Worm (Caenorhabditis elegans): ENCODE results near the gene sea-2.

Gene sea-2

ce11 chrII:3930478-3931182 lies 19.5 kb upstream of the sea-2 start (continued):
- TF ChIP-seq aly-2 (tag; optimal IDR thresholded peaks at IDR 0.05) (no peak), nfya-1 (tag; optimal IDR thresholded peaks at IDR 0.05; ENCODE audit: insufficient read depth) (peak; percentile 99), daf-12 (tag; optimal IDR thresholded peaks at IDR 0.05) (no peak), ama-1 (optimal IDR thresholded peaks at IDR 0.05) (no peak), egl-27 (tag; optimal IDR thresholded peaks at IDR 0.05) (no peak), fkh-10 (GFP tag; optimal IDR thresholded peaks at IDR 0.05) (no peak), nhr-12 (tag; optimal IDR thresholded peaks at IDR 0.05) (no peak), nhr-28 (tag; optimal IDR thresholded peaks at IDR 0.05) (no peak), pqm-1 (tag; optimal IDR thresholded peaks at IDR 0.05) (peak; percentile 17), zag-1 (tag; optimal IDR thresholded peaks at IDR 0.05) (no peak), jun-1 (tag; optimal IDR thresholded peaks at IDR 0.05) (no peak), elt-2 (tag; optimal IDR thresholded peaks at IDR 0.05) (peak; percentile 42), ceh-9 (tag; optimal IDR thresholded peaks at IDR 0.05) (no peak), hmg-11 (tag; optimal IDR thresholded peaks at IDR 0.05) (peak; percentile 49), unc-39 (tag; optimal IDR thresholded peaks at IDR 0.05) (no peak)

DNA sequence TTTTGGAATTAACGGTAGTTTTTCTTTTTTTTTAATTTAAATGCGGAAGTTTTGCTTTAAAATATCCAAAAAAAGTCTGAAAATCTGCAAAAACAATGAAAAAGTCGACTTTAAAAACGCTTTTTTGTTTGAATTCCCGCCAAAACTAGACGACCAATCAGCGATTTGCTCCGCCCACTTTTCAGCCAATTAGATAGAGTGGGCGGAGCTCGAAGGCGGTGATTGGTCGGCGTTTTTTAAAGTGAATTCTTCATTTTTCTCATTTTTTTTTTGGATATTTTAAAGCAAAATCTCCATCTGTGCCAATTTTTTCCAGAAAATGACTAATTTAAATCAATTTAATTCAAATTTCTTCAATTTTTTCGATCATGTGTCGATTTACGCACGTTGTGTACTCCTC lies 18.9 kb upstream of the sea-2 start:
- TF ChIP-seq ama-1 (optimal IDR thresholded peaks at IDR 0.05) (no peak), mml-1 (tag; optimal IDR thresholded peaks at IDR 0.05) (no peak), pha-4 (tag; optimal IDR thresholded peaks at IDR 0.05) (no peak), hmg-11 (tag; optimal IDR thresholded peaks at IDR 0.05) (no peak), fos-1 (tag; optimal IDR thresholded peaks at IDR 0.05) (no peak), R02D3.7 (tag; optimal IDR thresholded peaks at IDR 0.05) (no peak), nfya-1 (tag; optimal IDR thresholded peaks at IDR 0.05; ENCODE audit: insufficient read depth) (peak; percentile 90), nhr-23 (tag; optimal IDR thresholded peaks at IDR 0.05) (no peak)

ce11 chrII:3931825-3932224 lies 18.4 kb upstream of the sea-2 start:
- TF ChIP-seq unc-62 (GFP tag; optimal IDR thresholded peaks at IDR 0.05) (no peak), lin-39 (tag; optimal IDR thresholded peaks at IDR 0.05) (peak; percentile 4)

ce11 chrII:3933640-3934039 lies 16.5 kb upstream of the sea-2 start, which contains the start of gene Y14H12B.2:
Y14H12B.2 (minus strand) TSS chrII:3933740.
- TF ChIP-seq unc-62 (GFP tag; optimal IDR thresholded peaks at IDR 0.05) (no peak), ZK546.5 (tag; optimal IDR thresholded peaks at IDR 0.05) (no peak), pha-4 (tag; optimal IDR thresholded peaks at IDR 0.05) (no peak), eor-1 (tag; optimal IDR thresholded peaks at IDR 0.05) (no peak), egl-5 (tag; optimal IDR thresholded peaks at IDR 0.05) (no peak), snpc-4 (tag; optimal IDR thresholded peaks at IDR 0.05) (no peak), elt-1 (tag; optimal IDR thresholded peaks at IDR 0.05) (no peak), aly-2 (tag; optimal IDR thresholded peaks at IDR 0.05) (no peak), nhr-237 (tag; optimal IDR thresholded peaks at IDR 0.05) (no peak), ztf-4 (tag; optimal IDR thresholded peaks at IDR 0.05) (no peak), ceh-82 (tag; optimal IDR thresholded peaks at IDR 0.05) (no peak), lsy-12 (tag; optimal IDR thresholded peaks at IDR 0.05) (no peak), elt-3 (tag; optimal IDR thresholded peaks at IDR 0.05) (no peak), ztf-11 (tag; optimal IDR thresholded peaks at IDR 0.05) (no peak), lin-39 (tag; optimal IDR thresholded peaks at IDR 0.05) (no peak)

ce11 chrII:3934085-3934484 lies 16.1 kb upstream of the sea-2 start, which contains the start of gene Y14H12B.1:
Y14H12B.1 (plus strand) TSS chrII:3934447.
- TF ChIP-seq nhr-11 (tag; optimal IDR thresholded peaks at IDR 0.05): no peak
- TF ChIP-seq ZK546.5 (tag; optimal IDR thresholded peaks at IDR 0.05): no peak
- TF ChIP-seq egl-5 (tag; optimal IDR thresholded peaks at IDR 0.05): no peak

- no peak for TF ChIP-seq mml-1 (tag; optimal IDR thresholded peaks at IDR 0.05)
- no peak for TF ChIP-seq jun-1 (tag; optimal IDR thresholded peaks at IDR 0.05)
- TF ChIP-seq lin-39 (tag; optimal IDR thresholded peaks at IDR 0.05): no peak
- TF ChIP-seq elt-2 (tag; optimal IDR thresholded peaks at IDR 0.05): no peak
- TF ChIP-seq daf-12 (tag; optimal IDR thresholded peaks at IDR 0.05): no peak
- TF ChIP-seq ceh-9 (tag; optimal IDR thresholded peaks at IDR 0.05): no peak
- no peak for TF ChIP-seq pqm-1 (tag; optimal IDR thresholded peaks at IDR 0.05)
- TF ChIP-seq fos-1 (tag; optimal IDR thresholded peaks at IDR 0.05): no peak
- TF ChIP-seq ceh-82 (tag; optimal IDR thresholded peaks at IDR 0.05): no peak
- no peak for TF ChIP-seq zag-1 (tag; optimal IDR thresholded peaks at IDR 0.05)
- no peak for TF ChIP-seq lin-15B (tag; optimal IDR thresholded peaks at IDR 0.05)
- no peak for TF ChIP-seq fkh-10 (GFP tag; optimal IDR thresholded peaks at IDR 0.05)
- no peak for TF ChIP-seq ama-1 (optimal IDR thresholded peaks at IDR 0.05)
- TF ChIP-seq nhr-25 (tag; optimal IDR thresholded peaks at IDR 0.05): no peak
- no peak for TF ChIP-seq nhr-28 (tag; optimal IDR thresholded peaks at IDR 0.05)
- no peak for TF ChIP-seq mdl-1 (tag; optimal IDR thresholded peaks at IDR 0.05)
- no peak for TF ChIP-seq nhr-77 (tag; optimal IDR thresholded peaks at IDR 0.05)
These were observed 15.1 kb upstream of the sea-2 start for ce11 chrII:3935098-3935497.
